Worm (Caenorhabditis elegans): Measurements from ENCODE around the gene ZK1248.11.

- TF ChIP-seq ama-1 (optimal IDR thresholded peaks at IDR 0.05) (no peak), F10B5.3 (tag; optimal IDR thresholded peaks at IDR 0.05) (no peak), nhr-11 (tag; optimal IDR thresholded peaks at IDR 0.05) (no peak), lin-13 (GFP tag; optimal IDR thresholded peaks at IDR 0.05) (no peak), zag-1 (tag; optimal IDR thresholded peaks at IDR 0.05) (no peak), nhr-6 (tag; optimal IDR thresholded peaks at IDR 0.05) (no peak), fos-1 (tag; optimal IDR thresholded peaks at IDR 0.05) (no peak), Y5F2A.4 (GFP tag; optimal IDR thresholded peaks at IDR 0.05) (no peak), R02D3.7 (tag; optimal IDR thresholded peaks at IDR 0.05) (no peak), dpl-1 (GFP tag; optimal IDR thresholded peaks at IDR 0.05) (no peak), nhr-77 (tag; optimal IDR thresholded peaks at IDR 0.05) (no peak)
Observed at ce11 chrII:5828486-5828885, at the start of gene ZK1248.11.
